Fruit fly (Drosophila melanogaster) whole organism, embryonic: ENCODE results near the gene CG45002.

ENCODE experiments used
- Aef1 ChIP-seq: fragments of 200-800 bp; sonication (Bioruptor generic); IDR thresholded peaks from 3 replicates; pipeline ENCODE4 v1.3.6; 2022; ENCODE audit warnings: missing biosample characterization, missing genetic modification characterization
- CG11093 ChIP-seq: fragments of 200-800 bp; sonication (Bioruptor generic); IDR thresholded peaks from 3 replicates; pipeline ENCODE4 v1.3.6; 2022; ENCODE audit warnings: missing biosample characterization, missing genetic modification characterization
- CG12236 ChIP-seq: fragments of 200-800 bp; sonication (Bioruptor generic); optimal IDR thresholded peaks from 2 replicates; lab custom pipeline; 2016; ENCODE audit warnings: missing biosample characterization, missing genetic modification characterization
- CG13123 ChIP-seq: fragments of 200-800 bp; sonication (Bioruptor generic); optimal IDR thresholded peaks from 2 replicates; lab custom pipeline; 2016; ENCODE audit warnings: missing biosample characterization, missing genetic modification characterization
- CG13894 ChIP-seq: fragments of 200-800 bp; sonication (Bioruptor generic); optimal IDR thresholded peaks from 3 replicates; lab custom pipeline; 2018; ENCODE audit warnings: missing biosample characterization, mild to moderate bottlenecking, missing genetic modification characterization, moderate library complexity
- CG15479 ChIP-seq: fragments of 200-800 bp; sonication (Bioruptor generic); optimal IDR thresholded peaks from 3 replicates; lab custom pipeline; 2019; ENCODE audit warnings: missing biosample characterization, mild to moderate bottlenecking, missing genetic modification characterization, moderate library complexity
- CG16813 ChIP-seq: fragments of 200-800 bp; sonication (Bioruptor generic); IDR thresholded peaks from 3 replicates; pipeline ENCODE4 v1.3.6; 2022; ENCODE audit warnings: missing biosample characterization, missing genetic modification characterization; ENCODE audit not compliant: partially characterized antibody
- CG17385 ChIP-seq: fragments of 200-800 bp; sonication (Bioruptor generic); optimal IDR thresholded peaks from 3 replicates; lab custom pipeline; 2018; ENCODE audit warnings: missing biosample characterization, mild to moderate bottlenecking, missing genetic modification characterization
- CG18011 ChIP-seq: fragments of 200-800 bp; sonication (Bioruptor generic); optimal IDR thresholded peaks from 2 replicates; lab custom pipeline; 2017; ENCODE audit warnings: missing biosample characterization, missing genetic modification characterization, mild to moderate bottlenecking, moderate library complexity, missing genotype
- CG2116 ChIP-seq: fragments of 200-800 bp; sonication (Bioruptor generic); optimal IDR thresholded peaks from 3 replicates; lab custom pipeline; 2018; ENCODE audit warnings: missing biosample characterization, mild to moderate bottlenecking, missing genetic modification characterization
- CG30020 ChIP-seq: fragments of 200-800 bp; optimal IDR thresholded peaks from 2 replicates; lab custom pipeline; 2019; ENCODE audit warnings: missing biosample characterization, mild to moderate bottlenecking, missing genetic modification characterization, moderate library complexity
- CG31441 ChIP-seq: fragments of 200-800 bp; sonication (Bioruptor generic); IDR thresholded peaks from 2 replicates; pipeline ENCODE4 v1.3.6; 2022; ENCODE audit warnings: missing biosample characterization, missing genetic modification characterization
- CG34224 ChIP-seq: fragments of 200-800 bp; sonication (Bioruptor generic); IDR thresholded peaks from 3 replicates; pipeline ENCODE4 v1.3.6; 2022; ENCODE audit warnings: missing biosample characterization, missing genetic modification characterization; ENCODE audit not compliant: partially characterized antibody
- CG4360 ChIP-seq: fragments of 200-800 bp; sonication (Bioruptor generic); IDR thresholded peaks from 2 replicates; pipeline ENCODE4 v1.3.6; 2022; ENCODE audit warnings: missing biosample characterization, missing genetic modification characterization
- CG4707 ChIP-seq: fragments of 200-800 bp; sonication (Bioruptor generic); optimal IDR thresholded peaks from 2 replicates; lab custom pipeline; 2018; ENCODE audit warnings: missing biosample characterization, mild to moderate bottlenecking, missing genetic modification characterization, moderate library complexity
- CG5953 ChIP-seq: fragments of 200-800 bp; sonication (Bioruptor generic); IDR thresholded peaks from 2 replicates; pipeline ENCODE4 v1.3.6; 2022; ENCODE audit warnings: missing biosample characterization, missing genetic modification characterization
- CG7271 ChIP-seq: fragments of 200-800 bp; sonication (Bioruptor generic); optimal IDR thresholded peaks from 2 replicates; lab custom pipeline; 2018; ENCODE audit warnings: missing biosample characterization, mild to moderate bottlenecking, missing genetic modification characterization, moderate library complexity
- CG7556 ChIP-seq: fragments of 200-800 bp; sonication (Bioruptor generic); optimal IDR thresholded peaks from 2 replicates; lab custom pipeline; 2017; ENCODE audit warnings: missing biosample characterization, mild to moderate bottlenecking, missing genetic modification characterization
- CG7839 ChIP-seq: fragments of 200-800 bp; sonication (Bioruptor generic); optimal IDR thresholded peaks from 3 replicates; lab custom pipeline; 2018; ENCODE audit warnings: missing biosample characterization, mild to moderate bottlenecking, missing genetic modification characterization, moderate library complexity
- CG8478 ChIP-seq: fragments of >200 bp; optimal IDR thresholded peaks from 2 replicates; lab custom pipeline; 2018
- CG9437 ChIP-seq: fragments of 200-800 bp; sonication (Bioruptor generic); optimal IDR thresholded peaks from 2 replicates; lab custom pipeline; 2018; ENCODE audit warnings: missing biosample characterization, mild to moderate bottlenecking, missing genetic modification characterization
- CoRest ChIP-seq: fragments of 200-800 bp; sonication (Bioruptor generic); optimal IDR thresholded peaks from 3 replicates; lab custom pipeline; 2018; ENCODE audit warnings: missing biosample characterization, mild to moderate bottlenecking, missing genetic modification characterization, moderate library complexity
- D19B ChIP-seq: fragments of 200-800 bp; sonication (Bioruptor generic); optimal IDR thresholded peaks from 2 replicates; lab custom pipeline; 2017; ENCODE audit warnings: missing biosample characterization, mild to moderate bottlenecking, missing genetic modification characterization
- Dad ChIP-seq: fragments of 200-800 bp; sonication (Bioruptor generic); optimal IDR thresholded peaks from 3 replicates; lab custom pipeline; 2016; ENCODE audit warnings: missing biosample characterization, missing genetic modification characterization
- HLH4C ChIP-seq: fragments of 200-800 bp; sonication (Bioruptor generic); IDR thresholded peaks from 3 replicates; pipeline ENCODE4 v1.3.6; 2022; ENCODE audit warnings: missing biosample characterization, missing genetic modification characterization; ENCODE audit not compliant: partially characterized antibody
- MBD-R2 ChIP-seq: fragments of 200-800 bp; sonication (Bioruptor generic); IDR thresholded peaks from 2 replicates; pipeline ENCODE4 v1.3.6; 2022; ENCODE audit warnings: missing biosample characterization, missing genetic modification characterization
- MTF-1 ChIP-seq: fragments of 200-800 bp; sonication (Bioruptor generic); optimal IDR thresholded peaks from 2 replicates; lab custom pipeline; 2018; ENCODE audit warnings: missing biosample characterization, mild to moderate bottlenecking, missing genetic modification characterization, borderline replicate concordance
- Max ChIP-seq: fragments of 200-800 bp; sonication (Bioruptor generic); optimal IDR thresholded peaks from 2 replicates; lab custom pipeline; 2016; ENCODE audit warnings: missing biosample characterization, mild to moderate bottlenecking, missing genetic modification characterization
- Mrtf ChIP-seq: fragments of 200-800 bp; sonication (Bioruptor generic); IDR thresholded peaks from 3 replicates; pipeline ENCODE4 v1.3.6; 2022; ENCODE audit warnings: missing biosample characterization, missing genetic modification characterization
- NC2α ChIP-seq: fragments of 200-800 bp; sonication (Bioruptor generic); optimal IDR thresholded peaks from 2 replicates; lab custom pipeline; 2016; ENCODE audit warnings: missing biosample characterization, missing genetic modification characterization
- Opbp ChIP-seq: fragments of 200-800 bp; sonication (Bioruptor generic); IDR thresholded peaks from 3 replicates; pipeline ENCODE4 v1.3.6; 2022; ENCODE audit warnings: missing biosample characterization, missing genetic modification characterization; ENCODE audit not compliant: partially characterized antibody
- Sox102F ChIP-seq: fragments of 200-800 bp; sonication (Bioruptor generic); optimal IDR thresholded peaks from 2 replicates; lab custom pipeline; 2018; ENCODE audit warnings: missing biosample characterization, mild to moderate bottlenecking, missing genetic modification characterization, moderate library complexity
- chif ChIP-seq, 2 experiments: fragments of 200-800 bp; sonication (Bioruptor generic); optimal IDR thresholded peaks; 3 replicates each; lab custom pipeline; 2016; ENCODE audit warnings: missing biosample characterization in 2 of 2, missing genetic modification characterization in 2 of 2
- gfzf ChIP-seq: fragments of 200-800 bp; sonication (Bioruptor generic); optimal IDR thresholded peaks from 2 replicates; lab custom pipeline; 2016; ENCODE audit warnings: missing biosample characterization, mild to moderate bottlenecking, missing genetic modification characterization, moderate library complexity
- ind ChIP-seq: fragments of 200-800 bp; sonication (Bioruptor generic); optimal IDR thresholded peaks from 3 replicates; lab custom pipeline; 2016; ENCODE audit warnings: missing biosample characterization, missing genetic modification characterization
- inv ChIP-seq: fragments of 200-800 bp; sonication (Bioruptor generic); IDR thresholded peaks from 2 replicates; pipeline ENCODE4 v1.3.6; 2022; ENCODE audit warnings: missing biosample characterization, missing genetic modification characterization; ENCODE audit not compliant: partially characterized antibody
- lab ChIP-seq: fragments of 200-800 bp; sonication (Bioruptor generic); optimal IDR thresholded peaks from 3 replicates; lab custom pipeline; 2017; ENCODE audit warnings: missing biosample characterization, missing genetic modification characterization, mild to moderate bottlenecking, moderate library complexity, missing genetic modification reagents
- lbe ChIP-seq: fragments of 200-800 bp; sonication (Bioruptor generic); optimal IDR thresholded peaks from 2 replicates; lab custom pipeline; 2016; ENCODE audit warnings: missing biosample characterization, mild to moderate bottlenecking, missing genetic modification characterization
- mam ChIP-seq: fragments of 200-800 bp; sonication (Bioruptor generic); optimal IDR thresholded peaks from 3 replicates; lab custom pipeline; 2016; ENCODE audit warnings: missing biosample characterization, missing genetic modification characterization
- nmo ChIP-seq: fragments of 200-800 bp; sonication (Bioruptor generic); optimal IDR thresholded peaks from 2 replicates; lab custom pipeline; 2018; ENCODE audit warnings: missing biosample characterization, mild to moderate bottlenecking, missing genetic modification characterization, moderate library complexity
- oc ChIP-seq: fragments of 200-800 bp; sonication (Bioruptor generic); optimal IDR thresholded peaks from 2 replicates; lab custom pipeline; 2018; ENCODE audit warnings: missing biosample characterization, mild to moderate bottlenecking, missing genetic modification characterization, moderate library complexity
- rib ChIP-seq: fragments of 200-800 bp; sonication (Bioruptor generic); IDR thresholded peaks from 2 replicates; pipeline ENCODE4 v1.3.6; 2022; ENCODE audit warnings: missing biosample characterization, missing genetic modification characterization
- ro ChIP-seq: fragments of 200-800 bp; sonication (Bioruptor generic); IDR thresholded peaks from 2 replicates; pipeline ENCODE4 v1.3.6; 2022; ENCODE audit warnings: missing biosample characterization, missing genetic modification characterization
- sd ChIP-seq: fragments of 200-800 bp; sonication (Bioruptor generic); optimal IDR thresholded peaks from 3 replicates; lab custom pipeline; 2018; ENCODE audit warnings: missing biosample characterization, mild to moderate bottlenecking, missing genetic modification characterization, moderate library complexity
- sqz ChIP-seq: fragments of 200-800 bp; sonication (Bioruptor generic); optimal IDR thresholded peaks from 3 replicates; lab custom pipeline; 2018; ENCODE audit warnings: missing biosample characterization, mild to moderate bottlenecking, missing genetic modification characterization
- tna ChIP-seq: fragments of 200-800 bp; sonication (Bioruptor generic); IDR thresholded peaks from 2 replicates; pipeline ENCODE4 v1.3.6; 2022; ENCODE audit warnings: missing biosample characterization, missing genetic modification characterization; ENCODE audit not compliant: partially characterized antibody
- twi ChIP-seq: fragments of 200-800 bp; optimal IDR thresholded peaks from 2 replicates; lab custom pipeline; 2019; ENCODE audit warnings: missing biosample characterization, mild to moderate bottlenecking, missing genetic modification characterization, moderate library complexity
- vvl ChIP-seq: fragments of 200-800 bp; sonication (Bioruptor generic); IDR thresholded peaks from 2 replicates; pipeline ENCODE4 v1.3.6; 2022; ENCODE audit warnings: missing biosample characterization, missing genetic modification characterization
- wdn ChIP-seq: fragments of 200-800 bp; sonication (Bioruptor generic); IDR thresholded peaks from 2 replicates; pipeline ENCODE4 v1.3.6; 2022; ENCODE audit warnings: missing biosample characterization, missing genetic modification characterization

The CG45002 gene

dm6 chrX:16942735-16943514, 123.6 kb downstream of the CG45002 start, which contains the start of the genes CG13001 and RhoGAP15B (continued):
- TF ChIP-seq Max (GFP tag; lab: Kevin White, UChicago): no peak
- peak; percentile 80 for TF ChIP-seq gfzf (GFP tag; lab: Kevin White, UChicago)
- TF ChIP-seq CG17385: no peak
- no peak for TF ChIP-seq lbe (GFP tag; lab: Kevin White, UChicago)
- no peak for TF ChIP-seq CG7556 (GFP tag; lab: Kevin White, UChicago)
- no peak for TF ChIP-seq CG8478 (lab: Kevin White, UChicago)
- no peak for TF ChIP-seq chif (GFP tag; optimal IDR thresholded peaks at IDR 0.05; lab: Kevin White, UChicago)
- peak; percentile 39; the same call in 1 of the 2 replicates for TF ChIP-seq CG4360 (GFP tag; lab: Robert Waterston, UW)
- no peak for TF ChIP-seq ro
- TF ChIP-seq CG15479 (GFP tag; lab: Kevin White, UChicago): no peak
- TF ChIP-seq Sox102F (GFP tag; lab: Kevin White, UChicago): no peak
- TF ChIP-seq CG18011 (GFP tag; lab: Kevin White, UChicago): no peak
- 0 out of 2 replicates have a peak, but pooled peaks have one; percentile 9 for TF ChIP-seq CG5953 (GFP tag; lab: Robert Waterston, UW)
- no peak for TF ChIP-seq oc (tag; lab: Kevin White, UChicago)
- no peak for TF ChIP-seq CG12236 (GFP tag; lab: Kevin White, UChicago)
- peak; percentile 72 for TF ChIP-seq HLH4C
- TF ChIP-seq inv (GFP tag; lab: Robert Waterston, UW): peak; percentile 71
- peak; percentile 20 for TF ChIP-seq nmo (GFP tag; lab: Kevin White, UChicago)
- TF ChIP-seq CG7271: no peak
- no peak for TF ChIP-seq mam (GFP tag; lab: Kevin White, UChicago)
- no peak for TF ChIP-seq MBD-R2
- TF ChIP-seq Dad (GFP tag; lab: Kevin White, UChicago): no peak
- no peak for TF ChIP-seq CG9437
- peak; percentile 86 for TF ChIP-seq Opbp (GFP tag; lab: Robert Waterston, UW)
- no peak for TF ChIP-seq D19B
- no peak for TF ChIP-seq Aef1 (GFP tag; lab: Robert Waterston, UW)
- no peak for TF ChIP-seq NC2α (GFP tag; lab: Kevin White, UChicago)
- TF ChIP-seq wdn: no peak
- no peak for TF ChIP-seq lab (GFP tag; lab: Kevin White, UChicago)
- peak; percentile 32; the same call in 1 of the 2 replicates for TF ChIP-seq rib (GFP tag; lab: Robert Waterston, UW)
- TF ChIP-seq CG2116 (GFP tag; lab: Kevin White, UChicago): peak; percentile 36
- peak; percentile 80 for TF ChIP-seq CG16813 (GFP tag; lab: Robert Waterston, UW)
- no peak for TF ChIP-seq CG13894 (tag; lab: Kevin White, UChicago)
- peak; percentile 68 for TF ChIP-seq CG34224 (GFP tag; lab: Robert Waterston, UW)
- TF ChIP-seq MTF-1 (GFP tag; lab: Kevin White, UChicago): no peak
- TF ChIP-seq CG4707 (GFP tag; lab: Kevin White, UChicago): no peak
- TF ChIP-seq CG7839 (tag; lab: Kevin White, UChicago): no peak
- peak; percentile 18 for TF ChIP-seq CoRest (tag; lab: Kevin White, UChicago)
- TF ChIP-seq CG30020: peak; percentile 39
- no peak for TF ChIP-seq CG11093 (GFP tag; lab: Robert Waterston, UW)
- peak; percentile 48 for TF ChIP-seq sqz
- no peak for TF ChIP-seq sd (tag; lab: Kevin White, UChicago)
- TF ChIP-seq tna (GFP tag; lab: Robert Waterston, UW): peak; percentile 53
- no peak for TF ChIP-seq CG13123 (GFP tag; lab: Kevin White, UChicago)
- TF ChIP-seq vvl (GFP tag; lab: Robert Waterston, UW): peak; percentile 32; the same call in 1 of the 2 replicates
- TF ChIP-seq Mrtf (GFP tag; lab: Robert Waterston, UW): no peak
- TF ChIP-seq CG31441: no peak
- no peak for TF ChIP-seq ind (GFP tag; lab: Kevin White, UChicago)
- TF ChIP-seq twi: no peak
